Fruit fly (Drosophila melanogaster): ENCODE data around the gene scpr-B.

Gene scpr-B

dm6 chr3R:11225220-11225619 is 15.6 kb downstream of the scpr-B start, which contains the start of gene scpr-C:
scpr-C (plus strand) TSS chr3R:11225520.
- no peak for TF ChIP-seq fd96Ca (GFP tag; IDR thresholded peaks at IDR 0.05)
- TF ChIP-seq rn (GFP tag; IDR thresholded peaks at IDR 0.05): no peak
- TF ChIP-seq CG4496 (GFP tag; IDR thresholded peaks at IDR 0.05): no peak
- no peak for TF ChIP-seq Pif1B (GFP tag; optimal IDR thresholded peaks at IDR 0.05)
- TF ChIP-seq gl (tag; optimal IDR thresholded peaks at IDR 0.05): no peak

dm6 chr3R:11224478-11224877 is 16.3 kb downstream of the scpr-B start:
- TF ChIP-seq CG17806 (tag; optimal IDR thresholded peaks at IDR 0.05) (no peak), gl (tag; optimal IDR thresholded peaks at IDR 0.05) (no peak), Ets98B (GFP tag; IDR thresholded peaks at IDR 0.05) (no peak), CG8301 (tag; optimal IDR thresholded peaks at IDR 0.05) (no peak), CG34367 (tag; optimal IDR thresholded peaks at IDR 0.05) (no peak), CG32121 (GFP tag; IDR thresholded peaks at IDR 0.05) (no peak), fd96Ca (GFP tag; IDR thresholded peaks at IDR 0.05) (no peak)

dm6 chr3R:11222587-11222986 is 18.2 kb downstream of the scpr-B start:
- no peak for TF ChIP-seq CG15710 (tag; optimal IDR thresholded peaks at IDR 0.05)
- no peak for TF ChIP-seq CG17806 (tag; optimal IDR thresholded peaks at IDR 0.05)
- no peak for TF ChIP-seq Pif1A (GFP tag; optimal IDR thresholded peaks at IDR 0.05)
- TF ChIP-seq CG14655 (GFP tag; optimal IDR thresholded peaks at IDR 0.05): no peak
- TF ChIP-seq CG8159 (tag; optimal IDR thresholded peaks at IDR 0.05): no peak
- TF ChIP-seq D1 (tag; optimal IDR thresholded peaks at IDR 0.05): no peak

- no peak for TF ChIP-seq CG8301 (tag; optimal IDR thresholded peaks at IDR 0.05)
- peak; percentile 56 for TF ChIP-seq gl (tag; optimal IDR thresholded peaks at IDR 0.05)
- no peak for TF ChIP-seq Pif1A (GFP tag; optimal IDR thresholded peaks at IDR 0.05)
- TF ChIP-seq CG10348 (GFP tag; IDR thresholded peaks at IDR 0.05): no peak
- TF ChIP-seq EcR (GFP tag; optimal IDR thresholded peaks at IDR 0.05): peak; percentile 16
- TF ChIP-seq CG32121 (GFP tag; IDR thresholded peaks at IDR 0.05): peak; percentile 74
- TF ChIP-seq Ets98B (GFP tag; IDR thresholded peaks at IDR 0.05): peak; percentile 61
- peak; percentile 81 for TF ChIP-seq Snoo (tag; optimal IDR thresholded peaks at IDR 0.05)
- no peak for TF ChIP-seq fd96Ca (GFP tag; IDR thresholded peaks at IDR 0.05)
- TF ChIP-seq CG4496 (GFP tag; IDR thresholded peaks at IDR 0.05): peak; percentile 78
- TF ChIP-seq CG12605 (GFP tag; IDR thresholded peaks at IDR 0.05): peak; percentile 81
- no peak for TF ChIP-seq CG14655 (GFP tag; optimal IDR thresholded peaks at IDR 0.05)
- TF ChIP-seq CG34367 (tag; optimal IDR thresholded peaks at IDR 0.05): peak; percentile 58
- TF ChIP-seq CG9948 (tag; optimal IDR thresholded peaks at IDR 0.05): no peak
- TF ChIP-seq CG8159 (tag; optimal IDR thresholded peaks at IDR 0.05): peak; percentile 59
- no peak for TF ChIP-seq CG13204 (GFP tag; optimal IDR thresholded peaks at IDR 0.05)
- no peak for TF ChIP-seq Pif1B (GFP tag; optimal IDR thresholded peaks at IDR 0.05)
- peak; percentile 49 for TF ChIP-seq CG15710 (tag; optimal IDR thresholded peaks at IDR 0.05)
- TF ChIP-seq D1 (tag; optimal IDR thresholded peaks at IDR 0.05): no peak
- peak; percentile 31 for TF ChIP-seq CG17806 (tag; optimal IDR thresholded peaks at IDR 0.05)
- TF ChIP-seq rn (GFP tag; IDR thresholded peaks at IDR 0.05): no peak
These were observed 19.2 kb downstream of the scpr-B start, which contains the start of the genes CG6693 and RpL3 for dm6 chr3R:11221437-11222230. CG6693 (minus strand) TSS chr3R:11221639. RpL3 (plus strand) TSS chr3R:11221894.

- no peak for TF ChIP-seq gl (tag; optimal IDR thresholded peaks at IDR 0.05)
- 0 out of 3 replicates have a peak, but pooled peaks have one; percentile 21 for TF ChIP-seq CG4496 (GFP tag; IDR thresholded peaks at IDR 0.05)
These were observed 20.9 kb downstream of the scpr-B start, which contains the start of gene CG6689 for dm6 chr3R:11219883-11220282. CG6689 (minus strand) TSS chr3R:11220064.

dm6 chr3R:11216156-11216630 is 24.6 kb downstream of the scpr-B start, which contains the start of the genes RpS25 and CG4820:
RpS25 (minus strand) TSS chr3R:11216287.
CG4820 (plus strand) TSS chr3R:11216535.
- TF ChIP-seq fd96Ca (GFP tag; IDR thresholded peaks at IDR 0.05) (no peak), gl (tag; optimal IDR thresholded peaks at IDR 0.05) (peak; percentile 66), CG8159 (tag; optimal IDR thresholded peaks at IDR 0.05) (peak; percentile 63), Ets98B (GFP tag; IDR thresholded peaks at IDR 0.05) (peak; percentile 51), CG32121 (GFP tag; IDR thresholded peaks at IDR 0.05) (no peak; the same call in 1 of the 2 replicates), CG34367 (tag; optimal IDR thresholded peaks at IDR 0.05) (peak; percentile 87), Snoo (tag; optimal IDR thresholded peaks at IDR 0.05) (peak; percentile 92), CG9948 (tag; optimal IDR thresholded peaks at IDR 0.05) (peak; percentile 11), rn (GFP tag; IDR thresholded peaks at IDR 0.05) (no peak), CG15710 (tag; optimal IDR thresholded peaks at IDR 0.05) (peak; percentile 73), EcR (GFP tag; optimal IDR thresholded peaks at IDR 0.05) (no peak), Pif1B (GFP tag; optimal IDR thresholded peaks at IDR 0.05) (peak; percentile 45), CG10348 (GFP tag; IDR thresholded peaks at IDR 0.05) (no peak), CG4496 (GFP tag; IDR thresholded peaks at IDR 0.05) (peak; percentile 51; the same call in 1 of the 3 replicates), CG13204 (GFP tag; optimal IDR thresholded peaks at IDR 0.05) (no peak), D1 (tag; optimal IDR thresholded peaks at IDR 0.05) (no peak), CG17806 (tag; optimal IDR thresholded peaks at IDR 0.05) (peak; percentile 38), CG8301 (tag; optimal IDR thresholded peaks at IDR 0.05) (peak; percentile 48)

Measured in whole organism, pupa.